Worm (Caenorhabditis elegans): ENCODE measurements around the gene F28C1.1.

Gene F28C1.1

ce11 chrV:12433717-12434116, 16.9 kb upstream of the F28C1.1 start, which contains the start of gene srh-25:
TSS of gene srh-25 (minus strand) at chrV:12433817.
- TF ChIP-seq let-607 (tag; optimal IDR thresholded peaks at IDR 0.05) (no peak), madf-8 (GFP tag; conservative IDR thresholded peaks at IDR 0.05) (no peak), hlh-26 (GFP tag; conservative IDR thresholded peaks at IDR 0.05) (no peak), mes-4 (tag; optimal IDR thresholded peaks at IDR 0.05) (no peak), D2030.7 (GFP tag; IDR thresholded peaks at IDR 0.05) (no peak), snpc-3.4 (tag; optimal IDR thresholded peaks at IDR 0.05) (no peak)

ce11 chrV:12441420-12441819, 9.2 kb upstream of the F28C1.1 start, which contains the start of gene pals-37:
TSS of gene pals-37 (minus strand) at chrV:12441520.
- TF ChIP-seq ceh-100 (GFP tag; IDR thresholded peaks at IDR 0.05) (no peak), Y53F4B.3 (GFP tag; IDR thresholded peaks at IDR 0.05) (no peak), lin-26 (GFP tag; IDR thresholded peaks at IDR 0.05) (no peak), Y67H2A.10 (GFP tag; conservative IDR thresholded peaks at IDR 0.05) (no peak), ceh-58 (GFP tag; IDR thresholded peaks at IDR 0.05) (no peak), dox-1 (GFP tag; IDR thresholded peaks at IDR 0.05) (no peak), F57C9.4 (tag; optimal IDR thresholded peaks at IDR 0.05) (no peak), F49E8.2 (tag; optimal IDR thresholded peaks at IDR 0.05; ENCODE audit: insufficient read depth) (no peak), lin-35 (GFP tag; optimal IDR thresholded peaks at IDR 0.05) (no peak), Y53G8AR.9 (GFP tag; conservative IDR thresholded peaks at IDR 0.05) (no peak), ztf-18 (tag; optimal IDR thresholded peaks at IDR 0.05) (no peak), hrde-1 (tag; optimal IDR thresholded peaks at IDR 0.05; ENCODE audit: borderline replicate concordance) (no peak), F37B4.10 (GFP tag; IDR thresholded peaks at IDR 0.05) (no peak), C06A6.2 (GFP tag; conservative IDR thresholded peaks at IDR 0.05) (no peak), xnd-1 (tag; optimal IDR thresholded peaks at IDR 0.05) (no peak), die-1 (tag; optimal IDR thresholded peaks at IDR 0.05) (no peak), madf-6 (GFP tag; IDR thresholded peaks at IDR 0.05) (no peak), bed-2 (GFP tag; IDR thresholded peaks at IDR 0.05) (no peak)

- TF ChIP-seq F37B4.10 (GFP tag; IDR thresholded peaks at IDR 0.05) (no peak), Y53G8AR.9 (GFP tag; conservative IDR thresholded peaks at IDR 0.05) (no peak), let-526 (GFP tag; IDR thresholded peaks at IDR 0.05) (no peak), T26A5.8 (tag; optimal IDR thresholded peaks at IDR 0.05) (no peak), cebp-1 (GFP tag; IDR thresholded peaks at IDR 0.05) (no peak), cebp-1 (tag; optimal IDR thresholded peaks at IDR 0.05) (no peak), pha-4 (tag; optimal IDR thresholded peaks at IDR 0.05) (no peak), hmg-20 (GFP tag; IDR thresholded peaks at IDR 0.05) (no peak), lag-1 (GFP tag; IDR thresholded peaks at IDR 0.05) (no peak), ZK185.1 (tag; optimal IDR thresholded peaks at IDR 0.05; ENCODE audit: poor library complexity, severe bottlenecking) (no peak), F33H1.4 (GFP tag; IDR thresholded peaks at IDR 0.05) (no peak), sea-2 (GFP tag; IDR thresholded peaks at IDR 0.05) (no peak), ceh-79 (tag; optimal IDR thresholded peaks at IDR 0.05) (no peak)
These were observed 6.9 kb upstream of the F28C1.1 start, which contains the start of gene pals-39 for ce11 chrV:12443754-12444153. TSS of gene pals-39 (minus strand) at chrV:12443854.

- TF ChIP-seq madf-10 (tag; optimal IDR thresholded peaks at IDR 0.05) (no peak), zim-3 (tag; optimal IDR thresholded peaks at IDR 0.05) (no peak), F57C9.4 (tag; optimal IDR thresholded peaks at IDR 0.05) (no peak), akir-1 (GFP tag; optimal IDR thresholded peaks at IDR 0.05) (no peak), K11D2.4 (GFP tag; IDR thresholded peaks at IDR 0.05) (no peak), dpff-1 (tag; optimal IDR thresholded peaks at IDR 0.05) (no peak), lag-1 (GFP tag; IDR thresholded peaks at IDR 0.05) (no peak), let-607 (tag; optimal IDR thresholded peaks at IDR 0.05) (no peak), mcd-1 (GFP tag; IDR thresholded peaks at IDR 0.05) (no peak), unc-62 (GFP tag; optimal IDR thresholded peaks at IDR 0.05) (no peak)
These were observed 3.7 kb upstream of the F28C1.1 start, which contains the start of the genes pals-38 and C54D10.9 for ce11 chrV:12446895-12447294. TSS of gene pals-38 (minus strand) at chrV:12446995. TSS of gene C54D10.9 (plus strand) at chrV:12447153.
